Worm (Caenorhabditis elegans): ENCODE data around the gene F11G11.4.

ce11 chrII:4857086-4857485, 3.3 kb upstream of the F11G11.4 start:
- TF ChIP-seq pha-4 (tag; optimal IDR thresholded peaks at IDR 0.05) (no peak), ztf-11 (tag; optimal IDR thresholded peaks at IDR 0.05) (no peak), elt-3 (tag; optimal IDR thresholded peaks at IDR 0.05) (no peak), ceh-83 (GFP tag; optimal IDR thresholded peaks at IDR 0.05) (no peak), sem-2 (GFP tag; optimal IDR thresholded peaks at IDR 0.05) (no peak), ces-1 (GFP tag; optimal IDR thresholded peaks at IDR 0.05) (no peak), mls-2 (tag; optimal IDR thresholded peaks at IDR 0.05) (no peak), M03D4.4 (tag; optimal IDR thresholded peaks at IDR 0.05) (no peak), blmp-1 (tag; optimal IDR thresholded peaks at IDR 0.05) (no peak), unc-62 (GFP tag; optimal IDR thresholded peaks at IDR 0.05) (no peak), lin-32 (GFP tag; optimal IDR thresholded peaks at IDR 0.05) (no peak), elt-1 (tag; optimal IDR thresholded peaks at IDR 0.05; ENCODE audit: borderline replicate concordance, insufficient read depth) (no peak)

All from whole organism, mixed stage, embryonic.